Worm (Caenorhabditis elegans) whole organism, L4 larva: ENCODE data around the gene K07E1.1.
A peak's percentile ranks its signal among the peaks of the same experiment; 100 is the strongest.

Source experiments
- F37D6.2 ChIP-seq: sonication (generic microtip); optimal IDR thresholded peaks from 2 replicates; lab custom pipeline; 2016; ENCODE audit warnings: mild to moderate bottlenecking, missing genetic modification characterization, missing compliant biosample characterization
- F49E8.2 ChIP-seq: sonication (generic microtip); optimal IDR thresholded peaks from 2 replicates; lab custom pipeline; 2016; ENCODE audit warnings: missing compliant biosample characterization, mild to moderate bottlenecking, missing genetic modification characterization, borderline replicate concordance
- R02D3.7 ChIP-seq: fragments of 150-350 bp; sonication (generic microtip); optimal IDR thresholded peaks from 3 replicates; lab custom pipeline; 2014; ENCODE audit warnings: missing biosample characterization, missing genetic modification characterization
- Y48G9A.11 ChIP-seq: fragments of 200-800 bp; sonication (Bioruptor generic); IDR thresholded peaks from 2 replicates; pipeline ENCODE4 v1.3.6; 2022; ENCODE audit warnings: missing genetic modification reagents, missing genetic modification characterization, missing compliant biosample characterization
- ZK546.5 ChIP-seq, 2 experiments: sonication (generic microtip); optimal IDR thresholded peaks; 2 replicates each; lab custom pipeline; 2017; ENCODE audit warnings: missing biosample characterization in 2 of 2, missing genetic modification characterization in 2 of 2
- aha-1 ChIP-seq: fragments of 150-350 bp; peaks from one replicate; lab custom pipeline; 2014; ENCODE audit warnings: missing biosample characterization, missing genetic modification characterization
- aly-2 ChIP-seq: sonication (generic microtip); optimal IDR thresholded peaks from 2 replicates; lab custom pipeline; 2018; ENCODE audit warnings: missing biosample characterization, missing genetic modification characterization
- arid-1 ChIP-seq: fragments of 200-800 bp; sonication (Bioruptor generic); conservative IDR thresholded peaks from 2 replicates; pipeline ENCODE4 v1.3.6; 2022; ENCODE audit warnings: missing genetic modification reagents, missing genetic modification characterization, missing compliant biosample characterization
- attf-4 ChIP-seq: sonication (generic microtip); optimal IDR thresholded peaks from 3 replicates; lab custom pipeline; 2017; ENCODE audit warnings: missing biosample characterization, missing genetic modification characterization
- ceh-20 ChIP-seq: fragments of 200-800 bp; sonication (Bioruptor generic); IDR thresholded peaks from 2 replicates; pipeline ENCODE4 v1.3.6; 2022; ENCODE audit warnings: missing genetic modification reagents, missing genetic modification characterization, missing compliant biosample characterization
- ceh-28 ChIP-seq: fragments of 150-350 bp; optimal IDR thresholded peaks from 2 replicates; lab custom pipeline; 2014; ENCODE audit warnings: missing biosample characterization, missing genetic modification reagents, missing genetic modification characterization
- ceh-32 ChIP-seq: sonication (generic microtip); optimal IDR thresholded peaks from 2 replicates; lab custom pipeline; 2016; ENCODE audit warnings: mild to moderate bottlenecking, missing genetic modification characterization, missing compliant biosample characterization; ENCODE audit not compliant: poor library complexity
- ceh-44 ChIP-seq: fragments of 200-800 bp; sonication (Bioruptor generic); IDR thresholded peaks from 2 replicates; pipeline ENCODE4 v1.3.6; 2022; ENCODE audit warnings: missing genetic modification reagents, missing genetic modification characterization, missing compliant biosample characterization
- ctbp-1 ChIP-seq: fragments of 200-800 bp; sonication (Bioruptor generic); IDR thresholded peaks from 2 replicates; pipeline ENCODE4 v1.3.6; 2022; ENCODE audit warnings: missing genetic modification reagents, missing genetic modification characterization, missing compliant biosample characterization
- daf-16 ChIP-seq, 3 experiments: sonication (generic microtip); optimal IDR thresholded peaks; 2 replicates each; lab custom pipeline; 2016 to 2017; ENCODE audit warnings: missing genetic modification characterization in 3 of 3, missing genetic modification reagents in 3 of 3, mild to moderate bottlenecking in 2 of 3, missing compliant biosample characterization in 2 of 3, missing biosample characterization in 1 of 3, moderate library complexity in 1 of 3
- dmd-9 ChIP-seq: fragments of 200-800 bp; sonication (Bioruptor generic); IDR thresholded peaks from 2 replicates; pipeline ENCODE4 v1.3.6; 2022; ENCODE audit warnings: missing genetic modification reagents, missing genetic modification characterization, missing compliant biosample characterization
- fos-1 ChIP-seq: fragments of 150-350 bp; optimal IDR thresholded peaks from 2 replicates; lab custom pipeline; 2014; ENCODE audit warnings: missing biosample characterization, missing genetic modification characterization
- hlh-11 ChIP-seq: fragments of 200-800 bp; sonication (Bioruptor generic); optimal IDR thresholded peaks from 2 replicates; lab custom pipeline; 2018; ENCODE audit warnings: mild to moderate bottlenecking, missing genetic modification characterization, missing compliant biosample characterization
- hlh-30 ChIP-seq: sonication (generic microtip); optimal IDR thresholded peaks from 2 replicates; lab custom pipeline; 2017; ENCODE audit warnings: antibody characterized with exemption, mild to moderate bottlenecking, missing genetic modification characterization, missing compliant biosample characterization; ENCODE audit not compliant: insufficient read depth
- lim-7 ChIP-seq: fragments of 200-800 bp; sonication (Bioruptor generic); IDR thresholded peaks from 2 replicates; pipeline ENCODE4 v1.3.6; 2022; ENCODE audit warnings: missing genetic modification characterization, missing compliant biosample characterization
- lin-29 ChIP-seq: fragments of 200-800 bp; sonication (Bioruptor generic); IDR thresholded peaks from 2 replicates; pipeline ENCODE4 v1.3.6; 2022; ENCODE audit warnings: missing genetic modification reagents, missing genetic modification characterization, missing compliant biosample characterization
- lsy-2 ChIP-seq, 2 experiments: fragments of 150-350 bp in 1 of 2; sonication (generic microtip) in 1 of 2; optimal IDR thresholded peaks; 2 replicates each; lab custom pipeline; 2014 to 2017; ENCODE audit warnings: missing biosample characterization in 2 of 2, missing genetic modification characterization in 2 of 2
- mdt-29 ChIP-seq: fragments of 200-800 bp; sonication (Bioruptor generic); IDR thresholded peaks from 2 replicates; pipeline ENCODE4 v1.3.6; 2022; ENCODE audit warnings: missing genetic modification reagents, missing genetic modification characterization, missing compliant biosample characterization
- mep-1 ChIP-seq: fragments of 150-350 bp; sonication (generic microtip); optimal IDR thresholded peaks from 3 replicates; lab custom pipeline; 2014; ENCODE audit warnings: missing biosample characterization, missing genetic modification characterization
- nhr-10 ChIP-seq: fragments of 150-350 bp; optimal IDR thresholded peaks from 2 replicates; lab custom pipeline; 2014; ENCODE audit warnings: missing biosample characterization, missing genetic modification characterization
- nhr-11 ChIP-seq: fragments of 150-350 bp; optimal IDR thresholded peaks from 2 replicates; lab custom pipeline; 2014; ENCODE audit warnings: missing biosample characterization, missing genetic modification characterization
- nhr-111 ChIP-seq: fragments of 200-800 bp; sonication (Bioruptor generic); optimal IDR thresholded peaks from 2 replicates; lab custom pipeline; 2018; ENCODE audit warnings: mild to moderate bottlenecking, missing genetic modification characterization, missing compliant biosample characterization
- nhr-28 ChIP-seq: fragments of 150-350 bp; optimal IDR thresholded peaks from 2 replicates; lab custom pipeline; 2014; ENCODE audit warnings: missing biosample characterization, missing genetic modification characterization
- nhr-77 ChIP-seq: fragments of 150-350 bp; optimal IDR thresholded peaks from 2 replicates; lab custom pipeline; 2014; ENCODE audit warnings: missing biosample characterization, missing genetic modification characterization
- pqm-1 ChIP-seq: sonication (generic microtip); optimal IDR thresholded peaks from 2 replicates; lab custom pipeline; 2017; ENCODE audit warnings: missing biosample characterization, missing genetic modification characterization
- rbr-2 ChIP-seq: sonication (generic microtip); optimal IDR thresholded peaks from 2 replicates; lab custom pipeline; 2016; ENCODE audit warnings: missing genotype, missing genetic modification characterization, missing compliant biosample characterization
- set-16 ChIP-seq: fragments of 200-800 bp; sonication (Bioruptor generic); IDR thresholded peaks from 2 replicates; pipeline ENCODE4 v1.3.6; 2022; ENCODE audit warnings: missing genetic modification reagents, missing genetic modification characterization, missing compliant biosample characterization
- tra-1 ChIP-seq: fragments of 200-800 bp; sonication (Bioruptor generic); IDR thresholded peaks from 2 replicates; pipeline ENCODE4 v1.3.6; 2022; ENCODE audit warnings: missing genetic modification reagents, missing genetic modification characterization, missing compliant biosample characterization
- unc-130 ChIP-seq: sonication (generic microtip); optimal IDR thresholded peaks from 2 replicates; lab custom pipeline; 2016; ENCODE audit warnings: missing genetic modification reagents, missing genetic modification characterization, missing compliant biosample characterization
- unc-62 ChIP-seq, 3 experiments: fragments of 150-350 bp in 1 of 3; sonication (generic microtip); optimal IDR thresholded peaks in 2 of 3; peaks in 1 of 3; 1 replicate in 1 of 3; 2 replicates in 2 of 3; lab custom pipeline; 2014 to 2017; ENCODE audit warnings: missing biosample characterization in 3 of 3, missing genetic modification characterization in 3 of 3, missing genetic modification reagents in 3 of 3, missing genotype in 1 of 3
- zfp-2 ChIP-seq: sonication (generic microtip); optimal IDR thresholded peaks from 2 replicates; lab custom pipeline; 2016; ENCODE audit warnings: mild to moderate bottlenecking, missing genetic modification characterization, missing compliant biosample characterization
- ztf-11 ChIP-seq: fragments of 150-350 bp; optimal IDR thresholded peaks from 2 replicates; lab custom pipeline; 2014; ENCODE audit warnings: missing biosample characterization, missing genetic modification characterization
- ztf-7 ChIP-seq: fragments of 150-350 bp; optimal IDR thresholded peaks from 2 replicates; lab custom pipeline; 2014; ENCODE audit warnings: missing biosample characterization, missing genetic modification characterization

The K07E1.1 gene

ce11 chrII:4516291-4516690, 34.6 kb upstream of the K07E1.1 start:
- TF ChIP-seq nhr-28, result no peak
- no peak for TF ChIP-seq fos-1 (tag; lab: Kevin White, UChicago)
- no peak for TF ChIP-seq ceh-32
- TF ChIP-seq aly-2, result no peak
- TF ChIP-seq dmd-9 (GFP tag; lab: Robert Waterston, UW), result no peak
- no peak for TF ChIP-seq attf-4 (tag; lab: Kevin White, UChicago)
- TF ChIP-seq nhr-111, result no peak
- TF ChIP-seq, all 104 proteins: peak for 0

- TF ChIP-seq unc-62 (GFP tag; optimal IDR thresholded peaks at IDR 0.05 in 1 of 2; lab: Kevin White, UChicago) (peak in 1 of 2 experiments; percentile 11), unc-62 (tag; optimal IDR thresholded peaks at IDR 0.05; lab: Kevin White, UChicago) (no peak), ceh-28 (tag; lab: Kevin White, UChicago) (no peak), aha-1 (tag; lab: Kevin White, UChicago) (peak; percentile 14)
- TF ChIP-seq, all 104 proteins: peak for 2
Measured at ce11 chrII:4517254-4517653, 33.6 kb upstream of the K07E1.1 start.

- TF ChIP-seq tra-1 (GFP tag; lab: Robert Waterston, UW) (no peak), ceh-20 (GFP tag; lab: Robert Waterston, UW) (no peak), R02D3.7 (no peak), lim-7 (GFP tag; lab: Robert Waterston, UW) (no peak), aha-1 (tag; lab: Kevin White, UChicago) (peak; percentile 68), zfp-2 (tag; lab: Kevin White, UChicago) (no peak), mdt-29 (no peak), unc-130 (GFP tag; lab: Kevin White, UChicago) (no peak), pqm-1 (tag; lab: Kevin White, UChicago) (no peak), set-16 (GFP tag; lab: Robert Waterston, UW) (peak; percentile 25; the same call in 1 of the 2 replicates), nhr-11 (tag; lab: Kevin White, UChicago) (peak; percentile 47), ztf-11 (tag; lab: Kevin White, UChicago) (no peak), rbr-2 (tag; lab: Kevin White, UChicago) (no peak), lsy-2 (tag; optimal IDR thresholded peaks at IDR 0.05; lab: Kevin White, UChicago) (peak in 1 of 2 experiments; percentile 46), unc-62 (GFP tag; optimal IDR thresholded peaks at IDR 0.05 in 1 of 2; lab: Kevin White, UChicago) (peak in 1 of 2 experiments; percentile 84), unc-62 (tag; optimal IDR thresholded peaks at IDR 0.05; lab: Kevin White, UChicago) (no peak), daf-16 (GFP tag; optimal IDR thresholded peaks at IDR 0.05; lab: Kevin White, UChicago) (peak in 1 of 2 experiments; percentile 57), daf-16 (tag; optimal IDR thresholded peaks at IDR 0.05; lab: Kevin White, UChicago) (no peak), nhr-77 (tag; lab: Kevin White, UChicago) (no peak), F49E8.2 (tag; lab: Kevin White, UChicago) (no peak), hlh-30 (tag; lab: Kevin White, UChicago) (no peak), mep-1 (tag; lab: Kevin White, UChicago) (no peak), F37D6.2 (no peak), hlh-11 (tag; lab: Kevin White, UChicago) (peak; percentile 47), ztf-7 (tag; lab: Kevin White, UChicago) (no peak)
Measured at ce11 chrII:4518300-4518907, 32.5 kb upstream of the K07E1.1 start, which contains the start of gene hlh-1. Gene hlh-1 (plus strand): TSS chrII:4518574.

ce11 chrII:4519976-4520594, 30.8 kb upstream of the K07E1.1 start:
- no peak for TF ChIP-seq arid-1 (GFP tag; lab: Robert Waterston, UW)
- TF ChIP-seq nhr-11 (tag; lab: Kevin White, UChicago), result peak; percentile 18
- TF ChIP-seq ctbp-1 (GFP tag; lab: Robert Waterston, UW), result 0 out of 2 replicates have a peak, but pooled peaks have one; percentile 21
- no peak for TF ChIP-seq ZK546.5 (tag; optimal IDR thresholded peaks at IDR 0.05; lab: Kevin White, UChicago)
- no peak for TF ChIP-seq lin-29 (GFP tag; lab: Robert Waterston, UW)
- 0 out of 2 replicates have a peak, but pooled peaks have one; percentile 8 for TF ChIP-seq set-16 (GFP tag; lab: Robert Waterston, UW)
- no peak for TF ChIP-seq ceh-44 (GFP tag; lab: Robert Waterston, UW)
- peak in 1 of 2 experiments; percentile 4 for TF ChIP-seq unc-62 (GFP tag; optimal IDR thresholded peaks at IDR 0.05 in 1 of 2; lab: Kevin White, UChicago)
- TF ChIP-seq unc-62 (tag; optimal IDR thresholded peaks at IDR 0.05; lab: Kevin White, UChicago), result no peak
- peak; percentile 60 for TF ChIP-seq hlh-11 (tag; lab: Kevin White, UChicago)
- no peak for TF ChIP-seq rbr-2 (tag; lab: Kevin White, UChicago)
- TF ChIP-seq nhr-10 (tag; lab: Kevin White, UChicago), result no peak
- no peak for TF ChIP-seq lsy-2 (tag; optimal IDR thresholded peaks at IDR 0.05; lab: Kevin White, UChicago)
- TF ChIP-seq Y48G9A.11 (GFP tag; lab: Robert Waterston, UW), result no peak
- TF ChIP-seq dmd-9 (GFP tag; lab: Robert Waterston, UW), result no peak
